Worm (Caenorhabditis elegans) whole organism, L3 larva: ENCODE results near the gene srsx-30.

Experiments
- ceh-28 ChIP-seq: fragments of 150-350 bp; optimal IDR thresholded peaks from 2 replicates; lab custom pipeline; 2014; ENCODE audit warnings: missing biosample characterization, missing genetic modification reagents, missing genetic modification characterization
- egl-27 ChIP-seq: sonication (generic microtip); optimal IDR thresholded peaks from 4 replicates; lab custom pipeline; 2017; ENCODE audit warnings: missing biosample characterization, missing genetic modification reagents, missing genetic modification characterization
- lin-39 ChIP-seq: fragments of 150-350 bp; optimal IDR thresholded peaks from 2 replicates; lab custom pipeline; 2018; ENCODE audit warnings: missing biosample characterization, missing genetic modification reagents, missing genetic modification characterization
- lsy-12 ChIP-seq: sonication (generic microtip); optimal IDR thresholded peaks from 2 replicates; lab custom pipeline; 2016; ENCODE audit warnings: mild to moderate bottlenecking, missing genetic modification characterization, missing compliant biosample characterization
- mdl-1 ChIP-seq: fragments of 150-350 bp; optimal IDR thresholded peaks from 2 replicates; lab custom pipeline; 2014; ENCODE audit warnings: missing biosample characterization, missing genetic modification characterization
- nhr-11 ChIP-seq: fragments of 150-350 bp; optimal IDR thresholded peaks from 2 replicates; lab custom pipeline; 2014; ENCODE audit warnings: missing biosample characterization, missing genetic modification characterization
- nhr-12 ChIP-seq: fragments of 150-350 bp; optimal IDR thresholded peaks from 2 replicates; lab custom pipeline; 2014; ENCODE audit warnings: missing biosample characterization, missing genetic modification characterization
- nhr-28 ChIP-seq: fragments of 150-350 bp; optimal IDR thresholded peaks from 2 replicates; lab custom pipeline; 2014; ENCODE audit warnings: missing biosample characterization, missing genetic modification characterization
- nhr-76 ChIP-seq: fragments of 150-350 bp; sonication (generic microtip); optimal IDR thresholded peaks from 5 replicates; lab custom pipeline; 2014; ENCODE audit warnings: missing biosample characterization, missing genetic modification characterization
- pqm-1 ChIP-seq: fragments of 150-350 bp; optimal IDR thresholded peaks from 2 replicates; lab custom pipeline; 2017; ENCODE audit warnings: missing biosample characterization, missing genetic modification characterization, inconsistent platforms
- sea-2 ChIP-seq: fragments of 150-350 bp; sonication (generic microtip); optimal IDR thresholded peaks from 4 replicates; lab custom pipeline; 2014; ENCODE audit warnings: missing biosample characterization, missing genetic modification reagents, missing genetic modification characterization
- skn-1 ChIP-seq: fragments of 150-350 bp; optimal IDR thresholded peaks from 2 replicates; lab custom pipeline; 2014; ENCODE audit warnings: missing biosample characterization, missing genetic modification characterization

DNA sequence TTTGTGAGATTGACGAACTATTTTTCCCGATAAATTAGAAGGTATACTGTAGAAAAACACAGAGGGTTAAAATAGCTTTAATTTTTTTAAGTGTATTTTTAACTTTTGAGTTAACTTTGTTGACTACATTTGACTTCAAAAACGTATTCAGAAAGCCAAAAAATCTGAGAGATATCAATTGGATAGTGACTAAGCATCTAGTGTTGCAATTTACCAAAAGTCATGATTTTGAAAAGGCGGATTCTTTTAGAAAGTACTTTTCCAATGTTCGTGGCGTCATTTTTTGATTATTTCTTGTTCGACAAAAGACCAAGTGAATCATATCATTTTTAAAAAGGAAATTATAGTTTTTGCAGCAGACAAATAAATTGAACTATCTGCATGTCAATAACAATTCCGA, 10.2 kb downstream of the srsx-30 start:
- TF ChIP-seq mdl-1 (no peak), ceh-28 (tag; lab: Kevin White, UChicago) (no peak), nhr-76 (tag; lab: Kevin White, UChicago) (no peak), nhr-12 (no peak), nhr-28 (tag; lab: Kevin White, UChicago) (no peak), sea-2 (GFP tag; lab: Kevin White, UChicago) (no peak), lsy-12 (tag; lab: Kevin White, UChicago) (no peak), nhr-11 (tag; lab: Kevin White, UChicago) (no peak), egl-27 (tag; lab: Kevin White, UChicago) (no peak), skn-1 (tag; lab: Kevin White, UChicago) (no peak), pqm-1 (tag; lab: Kevin White, UChicago) (no peak), lin-39 (tag; lab: Kevin White, UChicago) (no peak)
